Worm (Caenorhabditis elegans) whole organism, L2 larva: ENCODE data around the gene F21C10.10.

Source experiments
- ama-1 ChIP-seq: fragments of 150-350 bp; optimal IDR thresholded peaks from 2 replicates; lab custom pipeline; 2018; ENCODE audit warnings: inconsistent platforms
- nhr-77 ChIP-seq: fragments of 150-350 bp; optimal IDR thresholded peaks from 2 replicates; lab custom pipeline; 2014; ENCODE audit warnings: missing biosample characterization, missing genetic modification characterization
- snpc-4 ChIP-seq: fragments of 150-350 bp; optimal IDR thresholded peaks from 2 replicates; lab custom pipeline; 2014; ENCODE audit warnings: missing biosample characterization, missing genetic modification characterization
- unc-62 ChIP-seq: fragments of 150-350 bp; optimal IDR thresholded peaks from 2 replicates; lab custom pipeline; 2014; ENCODE audit warnings: missing biosample characterization, missing genetic modification reagents, missing genetic modification characterization
- ztf-11 ChIP-seq: sonication (generic microtip); optimal IDR thresholded peaks from 2 replicates; lab custom pipeline; 2017; ENCODE audit warnings: missing biosample characterization, missing genetic modification characterization

ce11 chrV:9053969-9054368, 42.1 kb upstream of the F21C10.10 start, which contains the start of gene C25E10.8:
- no peak for TF ChIP-seq unc-62
- TF ChIP-seq nhr-77 (tag; lab: Kevin White, UChicago), result no peak
- TF ChIP-seq ztf-11 (tag; lab: Kevin White, UChicago), result no peak
- no peak for TF ChIP-seq ama-1 (lab: Kevin White, UChicago)
- no peak for TF ChIP-seq snpc-4
